6 worm cellular contexts compared by ENCODE assay signal in the genomic region with DNA sequence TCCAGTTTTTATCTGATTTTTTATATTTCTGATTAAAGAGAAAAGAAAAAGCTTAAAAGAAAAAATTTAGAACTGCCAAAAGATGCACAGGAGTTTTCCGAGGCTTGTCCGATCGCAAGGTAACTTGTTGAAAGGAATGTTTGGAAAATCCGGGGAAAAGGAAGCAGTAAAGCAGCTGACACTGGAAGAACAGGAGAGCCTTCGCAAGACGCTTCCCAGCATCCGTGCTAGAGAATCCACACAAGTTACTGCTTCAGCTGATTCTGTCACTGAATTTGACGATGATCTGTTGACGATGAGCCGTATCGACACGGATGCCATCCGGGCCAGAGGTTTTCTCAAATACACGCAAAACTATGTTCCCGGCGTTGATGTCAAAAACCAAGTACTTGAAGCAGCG.
TF ChIP-seq lines count a peak whose summit lies in the region.

A gene (plus strand): TSS at position 71 of the 400 bp plus-strand sequence.

TF ChIP-seq in whole organism, L1 larva, 84 proteins besides CTCF, POLR2A, EP300 and RAD21:
- TF ChIP-seq irx-1 (tag; optimal IDR thresholded peaks at IDR 0.05; lab: Kevin White, UChicago) (no peak), hpl-2 (GFP tag; optimal IDR thresholded peaks at IDR 0.05; lab: Kevin White, UChicago) (no peak), dsc-1 (tag; optimal IDR thresholded peaks at IDR 0.05; lab: Kevin White, UChicago) (peak; percentile 6), efl-1 (optimal IDR thresholded peaks at IDR 0.05; lab: Kevin White, UChicago) (no peak), efl-1 (GFP tag; optimal IDR thresholded peaks at IDR 0.05 in 1 of 2; lab: Kevin White, UChicago) (peak in 1 of 2 experiments; percentile 78), sptf-1 (tag; optimal IDR thresholded peaks at IDR 0.05; lab: Kevin White, UChicago) (no peak)

TF ChIP-seq in whole organism, L2 larva, 48 proteins besides CTCF, POLR2A, EP300 and RAD21:
- TF ChIP-seq nhr-129 (tag; optimal IDR thresholded peaks at IDR 0.05; lab: Kevin White, UChicago): no peak
- no peak for TF ChIP-seq zag-1 (tag; optimal IDR thresholded peaks at IDR 0.05; lab: Kevin White, UChicago)
- no peak for TF ChIP-seq gmeb-1 (tag; optimal IDR thresholded peaks at IDR 0.05; lab: Kevin White, UChicago)
- TF ChIP-seq F13H6.1 (tag; optimal IDR thresholded peaks at IDR 0.05; lab: Kevin White, UChicago): peak; percentile 10
- no peak for TF ChIP-seq ztf-1 (GFP tag; conservative IDR thresholded peaks at IDR 0.05; lab: Robert Waterston, UW)
- no peak for TF ChIP-seq ama-1 (optimal IDR thresholded peaks at IDR 0.05; lab: Kevin White, UChicago)
- TF ChIP-seq skn-1 (tag; optimal IDR thresholded peaks at IDR 0.05; lab: Kevin White, UChicago): no peak

TF ChIP-seq in whole organism, L3 larva, 47 proteins besides CTCF, POLR2A, EP300 and RAD21:
- TF ChIP-seq snpc-4 (tag; optimal IDR thresholded peaks at IDR 0.05; lab: Kevin White, UChicago) (no peak), ama-1 (optimal IDR thresholded peaks at IDR 0.05; lab: Kevin White, UChicago) (peak; percentile 81)

TF ChIP-seq in whole organism, L4 larva, 104 proteins besides CTCF, POLR2A, EP300 and RAD21 (continues in another document):
- TF ChIP-seq daf-19 (GFP tag; conservative IDR thresholded peaks at IDR 0.05; lab: Robert Waterston, UW): no peak
- TF ChIP-seq F37D6.2 (tag; optimal IDR thresholded peaks at IDR 0.05; lab: Kevin White, UChicago): no peak
- no peak for TF ChIP-seq skn-1 (tag; optimal IDR thresholded peaks at IDR 0.05; lab: Kevin White, UChicago)
- no peak for TF ChIP-seq aly-2 (tag; optimal IDR thresholded peaks at IDR 0.05; lab: Kevin White, UChicago)
- TF ChIP-seq F26F4.8 (GFP tag; conservative IDR thresholded peaks at IDR 0.05; lab: Robert Waterston, UW): no peak
- TF ChIP-seq daf-16 (GFP tag; optimal IDR thresholded peaks at IDR 0.05; lab: Kevin White, UChicago): peak in 1 of 2 experiments; percentile 8
- TF ChIP-seq daf-16 (tag; optimal IDR thresholded peaks at IDR 0.05; lab: Kevin White, UChicago): peak; percentile 23
- no peak for TF ChIP-seq snpc-4 (tag; optimal IDR thresholded peaks at IDR 0.05; lab: Kevin White, UChicago)
- peak; percentile 75 for TF ChIP-seq ama-1 (optimal IDR thresholded peaks at IDR 0.05; lab: Kevin White, UChicago)
- 0 out of 2 replicates have a peak, but pooled peaks have one; percentile 61 for TF ChIP-seq egl-43 (GFP tag; IDR thresholded peaks at IDR 0.05; lab: Robert Waterston, UW)
- no peak for TF ChIP-seq hif-1 (tag; optimal IDR thresholded peaks at IDR 0.05; lab: Kevin White, UChicago)
- no peak for TF ChIP-seq nhr-111 (GFP tag; optimal IDR thresholded peaks at IDR 0.05; lab: Kevin White, UChicago)
- peak; percentile 46; the same call in 1 of the 2 replicates for TF ChIP-seq arid-1 (GFP tag; conservative IDR thresholded peaks at IDR 0.05; lab: Robert Waterston, UW)
- no peak for TF ChIP-seq gei-8 (GFP tag; optimal IDR thresholded peaks at IDR 0.05; lab: Kevin White, UChicago)
- no peak for TF ChIP-seq F10B5.3 (tag; optimal IDR thresholded peaks at IDR 0.05; lab: Kevin White, UChicago)
- TF ChIP-seq ZK337.2 (GFP tag; IDR thresholded peaks at IDR 0.05; lab: Robert Waterston, UW): no peak
- peak; percentile 26; the same call in 1 of the 2 replicates for TF ChIP-seq Y48G9A.11 (GFP tag; IDR thresholded peaks at IDR 0.05; lab: Robert Waterston, UW)
- peak; percentile 82 for TF ChIP-seq aha-1 (tag; lab: Kevin White, UChicago)
- no peak for TF ChIP-seq spr-3 (GFP tag; optimal IDR thresholded peaks at IDR 0.05; lab: Kevin White, UChicago)
- TF ChIP-seq pha-4 (GFP tag; IDR thresholded peaks at IDR 0.05; lab: Robert Waterston, UW): 0 out of 2 replicates have a peak, but pooled peaks have one; percentile 31
- no peak for TF ChIP-seq pha-4 (tag; optimal IDR thresholded peaks at IDR 0.05; lab: Kevin White, UChicago)
- TF ChIP-seq F49E8.2 (tag; optimal IDR thresholded peaks at IDR 0.05; lab: Kevin White, UChicago; ENCODE audit: borderline replicate concordance): peak; percentile 13
- TF ChIP-seq madf-5 (GFP tag; IDR thresholded peaks at IDR 0.05; lab: Robert Waterston, UW): no peak
- TF ChIP-seq ZK546.5 (tag; optimal IDR thresholded peaks at IDR 0.05; lab: Kevin White, UChicago): no peak

TF ChIP-seq in whole organism, early embryonic, 17 proteins besides CTCF, POLR2A, EP300 and RAD21:
- TF ChIP-seq tbx-37 (GFP tag; conservative IDR thresholded peaks at IDR 0.05; lab: Robert Waterston, UW) (no peak), sea-1 (GFP tag; conservative IDR thresholded peaks at IDR 0.05; lab: Robert Waterston, UW) (no peak), aly-1 (tag; optimal IDR thresholded peaks at IDR 0.05; lab: Kevin White, UChicago) (no peak), hmbx-1 (tag; optimal IDR thresholded peaks at IDR 0.05; lab: Kevin White, UChicago) (no peak), ceh-13 (GFP tag; optimal IDR thresholded peaks at IDR 0.05; lab: Kevin White, UChicago) (no peak), tra-4 (tag; optimal IDR thresholded peaks at IDR 0.05; lab: Kevin White, UChicago) (peak; percentile 22), F13C5.2 (tag; optimal IDR thresholded peaks at IDR 0.05; lab: Kevin White, UChicago) (no peak), hmg-4 (GFP tag; optimal IDR thresholded peaks at IDR 0.05; lab: Kevin White, UChicago) (no peak)
TF ChIP-seq in whole organism, early embryonic: peak in this region for 1.

TF ChIP-seq in whole organism, young adult, 124 proteins besides CTCF, POLR2A, EP300 and RAD21 (continues in another document):
- TF ChIP-seq Y53G8AR.9 (GFP tag; conservative IDR thresholded peaks at IDR 0.05; lab: Robert Waterston, UW): peak; percentile 76; the same call in 1 of the 2 replicates
- no peak for TF ChIP-seq C06A6.2 (GFP tag; conservative IDR thresholded peaks at IDR 0.05; lab: Robert Waterston, UW)
- TF ChIP-seq nhr-120 (GFP tag; IDR thresholded peaks at IDR 0.05; lab: Robert Waterston, UW): no peak
- no peak for TF ChIP-seq K11D2.4 (GFP tag; IDR thresholded peaks at IDR 0.05; lab: Robert Waterston, UW)
- TF ChIP-seq F37B4.10 (GFP tag; IDR thresholded peaks at IDR 0.05; lab: Robert Waterston, UW): no peak
- no peak for TF ChIP-seq ceh-79 (tag; optimal IDR thresholded peaks at IDR 0.05; lab: Kevin White, UChicago)
- no peak for TF ChIP-seq ZK185.1 (tag; optimal IDR thresholded peaks at IDR 0.05; lab: Kevin White, UChicago; ENCODE audit: poor library complexity, severe bottlenecking)
- no peak for TF ChIP-seq attf-3 (GFP tag; conservative IDR thresholded peaks at IDR 0.05; lab: Robert Waterston, UW)
- TF ChIP-seq sptf-2 (GFP tag; optimal IDR thresholded peaks at IDR 0.05; lab: Kevin White, UChicago): no peak
- peak; percentile 50 for TF ChIP-seq snpc-1.3 (tag; optimal IDR thresholded peaks at IDR 0.05; lab: Kevin White, UChicago; ENCODE audit: insufficient read depth)
- peak; percentile 20 for TF ChIP-seq dpff-1 (tag; optimal IDR thresholded peaks at IDR 0.05; lab: Kevin White, UChicago)
- no peak for TF ChIP-seq atf-7 (tag; optimal IDR thresholded peaks at IDR 0.05; lab: Kevin White, UChicago)
- no peak for TF ChIP-seq D2030.7 (GFP tag; IDR thresholded peaks at IDR 0.05; lab: Robert Waterston, UW)
- TF ChIP-seq pbrm-1 (GFP tag; IDR thresholded peaks at IDR 0.05; lab: Robert Waterston, UW): no peak
- TF ChIP-seq madf-10 (tag; optimal IDR thresholded peaks at IDR 0.05; lab: Kevin White, UChicago): no peak
- 0 out of 2 replicates have a peak, but pooled peaks have one; percentile 42 for TF ChIP-seq nfyb-1 (GFP tag; IDR thresholded peaks at IDR 0.05; lab: Robert Waterston, UW)
- TF ChIP-seq ztf-26 (tag; optimal IDR thresholded peaks at IDR 0.05; lab: Kevin White, UChicago): peak; percentile 3
- no peak for TF ChIP-seq snpc-3.4 (tag; optimal IDR thresholded peaks at IDR 0.05; lab: Kevin White, UChicago)
- TF ChIP-seq mxl-1 (tag; optimal IDR thresholded peaks at IDR 0.05; lab: Kevin White, UChicago): no peak
- peak; percentile 29; the same call in 1 of the 2 replicates for TF ChIP-seq zfh-2 (GFP tag; conservative IDR thresholded peaks at IDR 0.05; lab: Robert Waterston, UW)
- no peak for TF ChIP-seq Y79H2A.3 (GFP tag; conservative IDR thresholded peaks at IDR 0.05; lab: Robert Waterston, UW)
- TF ChIP-seq hsf-1 (GFP tag; IDR thresholded peaks at IDR 0.05; lab: Robert Waterston, UW): 0 out of 2 replicates have a peak, but pooled peaks have one; percentile 21
- TF ChIP-seq B0336.3 (GFP tag; IDR thresholded peaks at IDR 0.05; lab: Robert Waterston, UW): peak; percentile 84
- TF ChIP-seq pha-4 (tag; optimal IDR thresholded peaks at IDR 0.05; lab: Kevin White, UChicago): no peak
- no peak for TF ChIP-seq sdz-38 (tag; optimal IDR thresholded peaks at IDR 0.05; lab: Kevin White, UChicago)
- no peak for TF ChIP-seq nfya-1 (tag; optimal IDR thresholded peaks at IDR 0.05; lab: Kevin White, UChicago; ENCODE audit: borderline replicate concordance, insufficient read depth)
- no peak for TF ChIP-seq let-526 (GFP tag; IDR thresholded peaks at IDR 0.05; lab: Robert Waterston, UW)
- TF ChIP-seq ama-1 (optimal IDR thresholded peaks at IDR 0.05; lab: Kevin White, UChicago): no peak
- peak in 1 of 2 experiments; percentile 30 for TF ChIP-seq ama-1 (GFP tag; optimal IDR thresholded peaks at IDR 0.05; lab: Kevin White, UChicago)
- TF ChIP-seq ceh-58 (GFP tag; IDR thresholded peaks at IDR 0.05; lab: Robert Waterston, UW): no peak
- TF ChIP-seq let-607 (tag; optimal IDR thresholded peaks at IDR 0.05; lab: Kevin White, UChicago): no peak
- no peak for TF ChIP-seq dox-1 (GFP tag; IDR thresholded peaks at IDR 0.05; lab: Robert Waterston, UW)
- TF ChIP-seq chd-7 (tag; optimal IDR thresholded peaks at IDR 0.05; lab: Kevin White, UChicago): peak; percentile 9
- no peak for TF ChIP-seq F22D6.2 (tag; optimal IDR thresholded peaks at IDR 0.05; lab: Kevin White, UChicago)
- TF ChIP-seq F52B5.7 (tag; optimal IDR thresholded peaks at IDR 0.05; lab: Kevin White, UChicago): peak; percentile 13
- no peak for TF ChIP-seq rec-8 (tag; optimal IDR thresholded peaks at IDR 0.05; lab: Kevin White, UChicago)
- no peak for TF ChIP-seq ceh-27 (GFP tag; optimal IDR thresholded peaks at IDR 0.05; lab: Kevin White, UChicago)
- TF ChIP-seq ceh-91 (GFP tag; IDR thresholded peaks at IDR 0.05; lab: Robert Waterston, UW): no peak
- no peak for TF ChIP-seq dpl-1 (GFP tag; optimal IDR thresholded peaks at IDR 0.05; lab: Kevin White, UChicago)
- no peak for TF ChIP-seq ets-4 (GFP tag; optimal IDR thresholded peaks at IDR 0.05; lab: Kevin White, UChicago)
- no peak for TF ChIP-seq Y53F4B.3 (GFP tag; IDR thresholded peaks at IDR 0.05; lab: Robert Waterston, UW)
- TF ChIP-seq ztf-28 (GFP tag; IDR thresholded peaks at IDR 0.05; lab: Robert Waterston, UW): no peak
- no peak for TF ChIP-seq F57C9.4 (tag; optimal IDR thresholded peaks at IDR 0.05; lab: Kevin White, UChicago)
- no peak for TF ChIP-seq hmg-1.2 (GFP tag; IDR thresholded peaks at IDR 0.05; lab: Robert Waterston, UW)
- TF ChIP-seq sea-2 (GFP tag; IDR thresholded peaks at IDR 0.05; lab: Robert Waterston, UW): no peak
